Fruit fly (Drosophila melanogaster): ENCODE results near the gene Ntl.

The Ntl gene

dm6 chr2L:7746975-7747374 is 36.3 kb downstream of the Ntl start, which contains the start of gene ATPsynGL (continued):
- no peak for TF ChIP-seq stwl (tag; optimal IDR thresholded peaks at IDR 0.05)

dm6 chr2L:7750631-7751161 is 40.0 kb downstream of the Ntl start:
- TF ChIP-seq NK7.1 (GFP tag; optimal IDR thresholded peaks at IDR 0.05) (no peak), caup (GFP tag; optimal IDR thresholded peaks at IDR 0.05; ENCODE audit: severe bottlenecking) (no peak), CG6175 (GFP tag; IDR thresholded peaks at IDR 0.05) (peak; percentile 35; the same call in 1 of the 3 replicates), CG11456 (GFP tag; IDR thresholded peaks at IDR 0.05) (0 out of 3 replicates have a peak, but pooled peaks have one; percentile 6), gt (GFP tag; IDR thresholded peaks at IDR 0.05) (no peak), YL-1 (GFP tag; optimal IDR thresholded peaks at IDR 0.05) (no peak), crol (GFP tag; IDR thresholded peaks at IDR 0.05) (0 out of 2 replicates have a peak, but pooled peaks have one; percentile 23), CG15514 (GFP tag; optimal IDR thresholded peaks at IDR 0.05) (no peak), CG10147 (GFP tag; optimal IDR thresholded peaks at IDR 0.05) (no peak), CG11247 (GFP tag; IDR thresholded peaks at IDR 0.05) (0 out of 2 replicates have a peak, but pooled peaks have one; percentile 16)

dm6 chr2L:7753086-7753485 is 42.4 kb downstream of the Ntl start, which contains the start of gene CG7203:
Gene CG7203, minus strand, starts transcription at chr2L:7753186.
- TF ChIP-seq E2f1 (GFP tag; IDR thresholded peaks at IDR 0.05), result no peak
- no peak for TF ChIP-seq CG6854 (GFP tag; optimal IDR thresholded peaks at IDR 0.05)

dm6 chr2L:7753874-7754273 is 43.2 kb downstream of the Ntl start, which contains the start of gene CG46025:
Gene CG46025, plus strand, starts transcription at chr2L:7754174.
- TF ChIP-seq CG4617 (GFP tag; optimal IDR thresholded peaks at IDR 0.05; ENCODE audit: borderline replicate concordance) (no peak), D (optimal IDR thresholded peaks at IDR 0.05) (no peak), D (GFP tag; optimal IDR thresholded peaks at IDR 0.05) (no peak), Doc2 (GFP tag; IDR thresholded peaks at IDR 0.05) (no peak), Pdp1 (GFP tag; optimal IDR thresholded peaks at IDR 0.05) (no peak), gt (GFP tag; IDR thresholded peaks at IDR 0.05) (no peak), CTCF (GFP tag; optimal IDR thresholded peaks at IDR 0.05) (no peak), CG10462 (GFP tag; optimal IDR thresholded peaks at IDR 0.05) (no peak), CG6689 (GFP tag; IDR thresholded peaks at IDR 0.05) (no peak), HmgZ (tag; optimal IDR thresholded peaks at IDR 0.05) (no peak), crc (GFP tag; optimal IDR thresholded peaks at IDR 0.05) (no peak), CG14710 (tag; optimal IDR thresholded peaks at IDR 0.05) (no peak), sens-2 (GFP tag; IDR thresholded peaks at IDR 0.05) (no peak), Nf-YB (GFP tag; optimal IDR thresholded peaks at IDR 0.05) (no peak), CG17186 (GFP tag; optimal IDR thresholded peaks at IDR 0.05) (no peak), CG11696 (GFP tag; IDR thresholded peaks at IDR 0.05) (no peak), CG17802 (tag; optimal IDR thresholded peaks at IDR 0.05) (no peak), CG8388 (GFP tag; optimal IDR thresholded peaks at IDR 0.05) (no peak), jing (GFP tag; optimal IDR thresholded peaks at IDR 0.05) (no peak)

- TF ChIP-seq CG2129 (GFP tag; IDR thresholded peaks at IDR 0.05; ENCODE audit: partially characterized antibody) (no peak), Usf (GFP tag; optimal IDR thresholded peaks at IDR 0.05) (no peak), Drgx (GFP tag; IDR thresholded peaks at IDR 0.05) (peak; percentile 68), CG13775 (GFP tag; optimal IDR thresholded peaks at IDR 0.05) (no peak), Pdp1 (GFP tag; optimal IDR thresholded peaks at IDR 0.05) (no peak), prd (optimal IDR thresholded peaks at IDR 0.05) (no peak), prd (GFP tag; IDR thresholded peaks at IDR 0.05) (0 out of 3 replicates have a peak, but pooled peaks have one; percentile 13), vfl (GFP tag; optimal IDR thresholded peaks at IDR 0.05) (no peak), oc (tag; optimal IDR thresholded peaks at IDR 0.05) (no peak), CG3407 (GFP tag; optimal IDR thresholded peaks at IDR 0.05) (no peak), row (GFP tag; IDR thresholded peaks at IDR 0.05) (0 out of 3 replicates have a peak, but pooled peaks have one; percentile 14), CG11247 (GFP tag; IDR thresholded peaks at IDR 0.05) (no peak), gsb (GFP tag; IDR thresholded peaks at IDR 0.05) (no peak), sens (GFP tag) (peak; percentile 46), Xrp1 (GFP tag; IDR thresholded peaks at IDR 0.05) (no peak), Dp (GFP tag; optimal IDR thresholded peaks at IDR 0.05) (no peak), GATAe (GFP tag; conservative IDR thresholded peaks at IDR 0.05) (no peak)
Observed at dm6 chr2L:7754539-7754938, 43.9 kb downstream of the Ntl start.
